Worm (Caenorhabditis elegans): ENCODE measurements around the gene nos-3.

Gene nos-3

ce11 chrII:9746069-9746468 lies at the start of gene nos-3, which contains the start of gene Y53C12B.1:
Gene nos-3 (plus strand): TSS chrII:9746316.
Gene Y53C12B.1 (minus strand): TSS chrII:9746078.
- TF ChIP-seq ceh-9 (tag; optimal IDR thresholded peaks at IDR 0.05) (no peak), sox-4 (tag; optimal IDR thresholded peaks at IDR 0.05) (no peak), K02D7.2 (tag; optimal IDR thresholded peaks at IDR 0.05) (no peak), ceh-48 (tag; optimal IDR thresholded peaks at IDR 0.05) (peak; percentile 33), ceh-31 (tag; optimal IDR thresholded peaks at IDR 0.05) (peak; percentile 60), nfya-1 (tag; optimal IDR thresholded peaks at IDR 0.05) (peak; percentile 89), unc-42 (tag; optimal IDR thresholded peaks at IDR 0.05) (peak; percentile 82), tbx-2 (tag; optimal IDR thresholded peaks at IDR 0.05) (peak; percentile 41), pax-1 (tag; optimal IDR thresholded peaks at IDR 0.05) (peak; percentile 10), pha-2 (tag; optimal IDR thresholded peaks at IDR 0.05) (no peak), elt-2 (tag; optimal IDR thresholded peaks at IDR 0.05) (peak; percentile 39), ceh-2 (tag; optimal IDR thresholded peaks at IDR 0.05) (peak; percentile 27), ceh-34 (tag; optimal IDR thresholded peaks at IDR 0.05) (peak; percentile 37)

- TF ChIP-seq tbx-7 (tag; optimal IDR thresholded peaks at IDR 0.05): no peak
- no peak for TF ChIP-seq gmeb-2 (tag; optimal IDR thresholded peaks at IDR 0.05)
- no peak for TF ChIP-seq elt-2 (tag; optimal IDR thresholded peaks at IDR 0.05)
- TF ChIP-seq ceh-48 (tag; optimal IDR thresholded peaks at IDR 0.05): no peak
- no peak for TF ChIP-seq ttx-3 (tag; optimal IDR thresholded peaks at IDR 0.05)
- TF ChIP-seq K02D7.2 (tag; optimal IDR thresholded peaks at IDR 0.05): no peak
- TF ChIP-seq ceh-9 (tag; optimal IDR thresholded peaks at IDR 0.05): no peak
- no peak for TF ChIP-seq pqm-1 (tag; optimal IDR thresholded peaks at IDR 0.05)
- no peak for TF ChIP-seq nfya-1 (tag; optimal IDR thresholded peaks at IDR 0.05)
- no peak for TF ChIP-seq ceh-31 (tag; optimal IDR thresholded peaks at IDR 0.05)
- no peak for TF ChIP-seq ceh-45 (GFP tag; IDR thresholded peaks at IDR 0.05)
- no peak for TF ChIP-seq ahr-1 (tag; optimal IDR thresholded peaks at IDR 0.05)
- no peak for TF ChIP-seq ceh-22 (tag; optimal IDR thresholded peaks at IDR 0.05)
- TF ChIP-seq unc-42 (tag; optimal IDR thresholded peaks at IDR 0.05): no peak
- no peak for TF ChIP-seq pag-3 (tag; optimal IDR thresholded peaks at IDR 0.05; ENCODE audit: borderline replicate concordance)
- no peak for TF ChIP-seq ceh-18 (tag; optimal IDR thresholded peaks at IDR 0.05)
- no peak for TF ChIP-seq ets-4 (tag; optimal IDR thresholded peaks at IDR 0.05)
- no peak for TF ChIP-seq hlh-15 (tag; optimal IDR thresholded peaks at IDR 0.05)
- TF ChIP-seq ceh-14 (tag; optimal IDR thresholded peaks at IDR 0.05): no peak
Observed at ce11 chrII:9700363-9700762, 45.8 kb upstream of the nos-3 start, which contains the start of the genes Y53C12A.8 and Y53C12A.7. Gene Y53C12A.8 (minus strand): TSS chrII:9700463. Gene Y53C12A.7 (plus strand): TSS chrII:9700543.

DNA sequence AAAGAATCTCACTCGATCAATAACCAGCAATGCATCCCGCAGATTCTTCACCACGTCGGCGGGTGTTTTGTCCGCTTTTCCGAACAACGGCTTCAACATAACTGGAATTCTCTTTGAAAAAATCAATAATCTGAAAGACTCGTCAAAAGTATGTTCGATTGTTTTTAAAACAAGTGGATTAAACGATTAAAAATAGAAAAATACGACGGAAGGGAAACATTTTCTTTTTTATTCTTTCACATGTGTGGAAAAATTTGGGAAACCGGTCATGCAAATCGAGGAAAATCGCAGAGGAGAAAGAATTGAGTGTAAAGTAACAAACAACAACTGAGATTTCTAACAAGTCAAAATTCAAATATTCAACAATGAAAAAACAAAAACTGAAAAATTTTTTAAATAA lies 42.5 kb upstream of the nos-3 start, which contains the start of gene mop-25.2:
Gene mop-25.2 (minus strand): TSS at position 101 of the 400 bp plus-strand sequence.
- TF ChIP-seq hlh-8 (tag; optimal IDR thresholded peaks at IDR 0.05) (no peak), sdc-2 (tag; optimal IDR thresholded peaks at IDR 0.05) (no peak)

DNA sequence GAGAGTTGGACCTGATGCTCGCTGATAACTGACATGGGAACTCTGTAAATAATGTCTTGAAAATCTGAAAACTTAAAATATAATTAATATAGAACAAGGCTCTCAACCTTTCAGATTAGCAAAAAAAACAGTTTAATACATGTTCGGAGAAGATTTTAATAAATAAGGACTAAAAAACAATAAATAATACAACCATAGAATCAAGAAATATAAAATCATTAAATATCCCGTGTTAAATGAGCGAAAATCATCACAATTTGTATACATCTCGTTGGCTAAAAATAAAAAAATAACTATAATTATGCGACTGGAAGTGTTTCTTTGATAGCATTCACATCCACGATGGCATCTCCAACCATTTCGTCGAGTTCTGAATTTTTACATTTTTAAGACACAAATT lies 41.4 kb upstream of the nos-3 start, which contains the start of gene Y53C12A.10:
Gene Y53C12A.10 (minus strand): TSS at position 101 of the 400 bp plus-strand sequence.
- TF ChIP-seq dmd-4 (tag; optimal IDR thresholded peaks at IDR 0.05; ENCODE audit: borderline replicate concordance) (no peak), pqm-1 (tag; optimal IDR thresholded peaks at IDR 0.05) (no peak)

DNA sequence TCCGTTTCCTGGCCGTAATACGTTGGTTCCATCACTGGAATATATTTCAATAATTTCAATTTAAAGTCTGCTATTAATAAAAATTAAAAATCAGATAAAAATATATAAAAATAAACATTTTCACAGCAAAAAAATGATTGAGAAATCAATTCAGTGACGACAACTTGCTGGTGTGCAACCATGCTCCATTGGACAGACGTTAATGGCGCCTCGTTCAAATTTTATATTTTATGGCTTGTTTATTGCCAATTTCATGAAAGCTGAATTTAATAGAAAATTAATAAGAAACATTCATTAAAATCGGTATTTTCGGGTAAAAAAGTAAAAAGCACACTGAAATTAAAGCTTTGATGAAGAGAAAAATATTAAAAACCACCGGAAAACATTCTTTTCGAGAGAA lies 39.9 kb upstream of the nos-3 start, which contains the start of gene Y53C12A.3:
Gene Y53C12A.3 (minus strand): TSS at position 34 of the 400 bp plus-strand sequence.
- TF ChIP-seq ztf-16 (tag; optimal IDR thresholded peaks at IDR 0.05) (no peak), unc-86 (tag; optimal IDR thresholded peaks at IDR 0.05) (no peak), K09A11.1 (tag; optimal IDR thresholded peaks at IDR 0.05; ENCODE audit: insufficient read depth) (no peak), nfya-1 (tag; optimal IDR thresholded peaks at IDR 0.05) (peak; percentile 0), mec-3 (tag; optimal IDR thresholded peaks at IDR 0.05; ENCODE audit: borderline replicate concordance) (no peak), ceh-6 (GFP tag; optimal IDR thresholded peaks at IDR 0.05) (no peak), dmd-4 (tag; optimal IDR thresholded peaks at IDR 0.05; ENCODE audit: borderline replicate concordance) (no peak)
